Worm (Caenorhabditis elegans) whole organism, late embryonic: Measurements from ENCODE around the gene Y38H8A.4.

ENCODE experiments used
- fkh-10 ChIP-seq: fragments of 150-350 bp; optimal IDR thresholded peaks from 2 replicates; lab custom pipeline; 2014; ENCODE audit warnings: missing biosample characterization, missing genetic modification reagents, missing genetic modification characterization
- pqm-1 ChIP-seq: sonication (generic microtip); optimal IDR thresholded peaks from 2 replicates; lab custom pipeline; 2016; ENCODE audit warnings: missing genetic modification characterization, missing compliant biosample characterization
- tbx-7 ChIP-seq: sonication (generic microtip); optimal IDR thresholded peaks from 2 replicates; lab custom pipeline; 2016; ENCODE audit warnings: missing genotype, missing genetic modification characterization, missing compliant biosample characterization

DNA sequence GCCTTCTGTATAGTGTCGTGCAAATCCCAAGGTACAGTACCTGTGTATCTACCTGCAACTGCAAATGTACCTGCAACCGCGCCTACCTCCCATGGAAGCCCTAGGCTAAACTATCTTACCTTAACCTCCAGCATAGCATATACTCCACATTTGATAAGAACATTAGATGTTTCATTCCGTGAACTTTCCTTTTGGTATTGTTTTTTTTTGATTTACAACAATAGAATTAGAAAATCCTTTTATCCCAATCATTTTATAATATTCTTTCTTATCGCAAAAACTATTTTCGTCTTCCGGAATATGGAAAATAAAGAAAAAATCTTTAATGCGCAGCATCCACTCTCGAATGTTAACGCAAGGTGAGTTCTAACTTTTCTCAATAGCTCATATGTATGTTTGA lies 2.0 kb upstream of the Y38H8A.4 start, which contains the start of gene Y38H8A.2:
- no peak for TF ChIP-seq tbx-7 (tag; lab: Kevin White, UChicago)
- no peak for TF ChIP-seq pqm-1 (tag; lab: Kevin White, UChicago)
- no peak for TF ChIP-seq fkh-10 (GFP tag; lab: Kevin White, UChicago)
